Fruit fly (Drosophila melanogaster) whole organism, embryonic: ENCODE measurements around the gene Met75Cb.

Source experiments
- Bdp1 ChIP-seq: fragments of 200-800 bp; sonication (Bioruptor generic); optimal IDR thresholded peaks from 3 replicates; lab custom pipeline; 2016; ENCODE audit warnings: missing biosample characterization, missing genetic modification characterization
- CG1024 ChIP-seq: fragments of 200-800 bp; sonication (Bioruptor generic); IDR thresholded peaks from 2 replicates; pipeline ENCODE4 v1.3.6; 2022; ENCODE audit warnings: missing biosample characterization, missing genetic modification characterization
- CG10267 ChIP-seq: fragments of 200-800 bp; sonication (Bioruptor generic); optimal IDR thresholded peaks from 2 replicates; lab custom pipeline; 2018; ENCODE audit warnings: missing biosample characterization, mild to moderate bottlenecking, missing genetic modification characterization, moderate library complexity
- CG10274 ChIP-seq: fragments of 200-800 bp; sonication (Bioruptor generic); optimal IDR thresholded peaks from 3 replicates; lab custom pipeline; 2017; ENCODE audit warnings: missing biosample characterization, mild to moderate bottlenecking, missing genetic modification characterization
- CG11456 ChIP-seq: fragments of 200-800 bp; sonication (Bioruptor generic); IDR thresholded peaks from 3 replicates; pipeline ENCODE4 v1.3.6; 2022; ENCODE audit warnings: missing biosample characterization, missing genetic modification characterization
- CG12104 ChIP-seq: fragments of 200-800 bp; sonication (Bioruptor generic); optimal IDR thresholded peaks from 3 replicates; lab custom pipeline; 2016; ENCODE audit warnings: missing biosample characterization, missing genetic modification characterization
- CG12942 ChIP-seq: fragments of 200-800 bp; sonication (Bioruptor generic); optimal IDR thresholded peaks from 3 replicates; lab custom pipeline; 2016; ENCODE audit warnings: missing biosample characterization, missing genetic modification characterization
- CG14860 ChIP-seq: fragments of 200-800 bp; sonication (Bioruptor generic); IDR thresholded peaks from 3 replicates; pipeline ENCODE4 v1.3.6; 2022; ENCODE audit warnings: missing biosample characterization, missing genetic modification characterization; ENCODE audit not compliant: partially characterized antibody
- CG16815 ChIP-seq: fragments of 200-800 bp; sonication (Bioruptor generic); optimal IDR thresholded peaks from 3 replicates; lab custom pipeline; 2017; ENCODE audit warnings: missing biosample characterization, mild to moderate bottlenecking, missing genetic modification characterization
- CG17328 ChIP-seq: fragments of 200-800 bp; sonication (Bioruptor generic); IDR thresholded peaks from 2 replicates; pipeline ENCODE4 v1.3.6; 2022; ENCODE audit warnings: missing biosample characterization, missing genetic modification characterization
- CG17612 ChIP-seq: fragments of 200-800 bp; sonication (Bioruptor generic); IDR thresholded peaks from 2 replicates; pipeline ENCODE4 v1.3.6; 2022; ENCODE audit warnings: missing biosample characterization, missing genetic modification characterization
- CG2875 ChIP-seq: fragments of 200-800 bp; sonication (Bioruptor generic); optimal IDR thresholded peaks from 2 replicates; lab custom pipeline; 2017; ENCODE audit warnings: missing biosample characterization, mild to moderate bottlenecking, missing genetic modification characterization, missing genetic modification reagents
- CG30020 ChIP-seq: fragments of 200-800 bp; optimal IDR thresholded peaks from 2 replicates; lab custom pipeline; 2019; ENCODE audit warnings: missing biosample characterization, mild to moderate bottlenecking, missing genetic modification characterization, moderate library complexity
- CG30403 ChIP-seq: fragments of 200-800 bp; sonication (Bioruptor generic); optimal IDR thresholded peaks from 3 replicates; lab custom pipeline; 2016; ENCODE audit warnings: missing biosample characterization, missing genetic modification characterization
- CG31388 ChIP-seq: fragments of 200-800 bp; sonication (Bioruptor generic); optimal IDR thresholded peaks from 2 replicates; lab custom pipeline; 2016; ENCODE audit warnings: missing biosample characterization, missing genetic modification characterization
- CG32767 ChIP-seq: fragments of 200-800 bp; sonication (Bioruptor generic); IDR thresholded peaks from 2 replicates; pipeline ENCODE4 v1.3.6; 2022; ENCODE audit warnings: missing biosample characterization, missing genetic modification characterization
- CG34224 ChIP-seq: fragments of 200-800 bp; sonication (Bioruptor generic); IDR thresholded peaks from 3 replicates; pipeline ENCODE4 v1.3.6; 2022; ENCODE audit warnings: missing biosample characterization, missing genetic modification characterization; ENCODE audit not compliant: partially characterized antibody
- CG3838 ChIP-seq: fragments of 200-800 bp; sonication (Bioruptor generic); optimal IDR thresholded peaks from 3 replicates; lab custom pipeline; 2016; ENCODE audit warnings: missing biosample characterization, missing genetic modification characterization
- CG5180 ChIP-seq: fragments of 200-800 bp; sonication (Bioruptor generic); optimal IDR thresholded peaks from 3 replicates; lab custom pipeline; 2017; ENCODE audit warnings: missing biosample characterization, missing genetic modification characterization, mild to moderate bottlenecking, moderate library complexity, missing genetic modification reagents
- CG9215 ChIP-seq: fragments of 200-800 bp; sonication (Bioruptor generic); IDR thresholded peaks from 2 replicates; pipeline ENCODE4 v1.3.6; 2022; ENCODE audit warnings: missing biosample characterization, missing genetic modification characterization
- CG9727 ChIP-seq: fragments of 200-800 bp; sonication (Bioruptor generic); optimal IDR thresholded peaks from 3 replicates; lab custom pipeline; 2017; ENCODE audit warnings: missing biosample characterization, mild to moderate bottlenecking, missing genetic modification characterization
- Dfd ChIP-seq, 2 experiments: fragments of >200 bp; optimal IDR thresholded peaks; 2 replicates each; lab custom pipeline; 2017; ENCODE audit warnings: missing biosample characterization in 2 of 2, missing genetic modification characterization in 2 of 2
- Eip74EF ChIP-seq, 2 experiments: fragments of 200-800 bp in 1 of 2; fragments of >200 bp in 1 of 2; sonication (Bioruptor generic) in 1 of 2; optimal IDR thresholded peaks; 2 replicates each; lab custom pipeline; 2017 to 2019; ENCODE audit warnings: missing biosample characterization in 2 of 2, missing genetic modification characterization in 2 of 2, mild to moderate bottlenecking in 1 of 2, moderate library complexity in 1 of 2
- Mrtf ChIP-seq: fragments of 200-800 bp; sonication (Bioruptor generic); IDR thresholded peaks from 3 replicates; pipeline ENCODE4 v1.3.6; 2022; ENCODE audit warnings: missing biosample characterization, missing genetic modification characterization
- Xrp1 ChIP-seq: fragments of 200-800 bp; sonication (Bioruptor generic); IDR thresholded peaks from 2 replicates; pipeline ENCODE4 v1.3.6; 2022; ENCODE audit warnings: missing biosample characterization, missing genetic modification characterization
- az2 ChIP-seq: fragments of 200-800 bp; sonication (Bioruptor generic); optimal IDR thresholded peaks from 3 replicates; lab custom pipeline; 2016; ENCODE audit warnings: missing biosample characterization, missing genetic modification characterization
- croc ChIP-seq: fragments of 200-800 bp; sonication (Bioruptor generic); conservative IDR thresholded peaks from 3 replicates; pipeline ENCODE4 v1.3.6; 2022; ENCODE audit warnings: missing biosample characterization, missing genetic modification characterization
- crol ChIP-seq: fragments of 200-800 bp; sonication (Bioruptor generic); IDR thresholded peaks from 2 replicates; pipeline ENCODE4 v1.3.6; 2022; ENCODE audit warnings: missing biosample characterization, missing genetic modification characterization
- cwo ChIP-seq: fragments of 200-800 bp; sonication (Bioruptor generic); optimal IDR thresholded peaks from 3 replicates; lab custom pipeline; 2017; ENCODE audit warnings: missing biosample characterization, missing genetic modification characterization, mild to moderate bottlenecking, moderate library complexity, missing genetic modification reagents
- dmrt11E ChIP-seq: fragments of 200-800 bp; sonication (Bioruptor generic); optimal IDR thresholded peaks from 3 replicates; lab custom pipeline; 2018; ENCODE audit warnings: missing biosample characterization, mild to moderate bottlenecking, missing genetic modification characterization, moderate library complexity
- esg ChIP-seq: fragments of 200-800 bp; sonication (Bioruptor generic); conservative IDR thresholded peaks from 2 replicates; pipeline ENCODE4 v1.3.6; 2022; ENCODE audit warnings: missing biosample characterization, missing genetic modification characterization
- exex ChIP-seq: fragments of 200-800 bp; sonication (Bioruptor generic); optimal IDR thresholded peaks from 4 replicates; lab custom pipeline; 2018; ENCODE audit warnings: missing biosample characterization, mild to moderate bottlenecking, missing genetic modification characterization, moderate library complexity
- fru ChIP-seq: fragments of >200 bp; optimal IDR thresholded peaks from 2 replicates; lab custom pipeline; 2017
- gfzf ChIP-seq: fragments of 200-800 bp; sonication (Bioruptor generic); optimal IDR thresholded peaks from 2 replicates; lab custom pipeline; 2016; ENCODE audit warnings: missing biosample characterization, mild to moderate bottlenecking, missing genetic modification characterization, moderate library complexity
- hth ChIP-seq: fragments of >200 bp; optimal IDR thresholded peaks from 2 replicates; lab custom pipeline; 2017; ENCODE audit warnings: inconsistent platforms
- ind ChIP-seq: fragments of 200-800 bp; sonication (Bioruptor generic); optimal IDR thresholded peaks from 3 replicates; lab custom pipeline; 2016; ENCODE audit warnings: missing biosample characterization, missing genetic modification characterization
- insv ChIP-seq, 2 experiments: fragments of 200-800 bp; sonication (Bioruptor generic); optimal IDR thresholded peaks; 3 replicates each; lab custom pipeline; 2016 to 2018; ENCODE audit warnings: missing biosample characterization in 2 of 2, missing genetic modification characterization in 2 of 2
- lbe ChIP-seq: fragments of 200-800 bp; sonication (Bioruptor generic); optimal IDR thresholded peaks from 2 replicates; lab custom pipeline; 2016; ENCODE audit warnings: missing biosample characterization, mild to moderate bottlenecking, missing genetic modification characterization
- prd ChIP-seq, 3 experiments: fragments of >200 bp in 2 of 3; fragments of 200-800 bp in 1 of 3; sonication (Bioruptor generic) in 1 of 3; optimal IDR thresholded peaks in 2 of 3; IDR thresholded peaks in 1 of 3; 2 replicates in 2 of 3; 3 replicates in 1 of 3; pipeline versions ENCODE4 v1.3.6 to Lab custom; 2017 to 2022; ENCODE audit warnings: missing biosample characterization in 1 of 3, missing genetic modification characterization in 1 of 3
- repo ChIP-seq: fragments of 200-800 bp; sonication (Bioruptor generic); optimal IDR thresholded peaks from 2 replicates; lab custom pipeline; 2016; ENCODE audit warnings: missing biosample characterization, missing genetic modification characterization
- schlank ChIP-seq: fragments of 200-800 bp; sonication (Bioruptor generic); optimal IDR thresholded peaks from 2 replicates; lab custom pipeline; 2018; ENCODE audit warnings: missing biosample characterization, mild to moderate bottlenecking, missing genetic modification characterization
- sim ChIP-seq: fragments of 200-800 bp; sonication (Bioruptor generic); IDR thresholded peaks from 2 replicates; pipeline ENCODE4 v1.3.6; 2022; ENCODE audit warnings: missing biosample characterization, missing genetic modification characterization
- sisA ChIP-seq: fragments of 200-800 bp; sonication (Bioruptor generic); IDR thresholded peaks from 2 replicates; pipeline ENCODE4 v1.3.6; 2022; ENCODE audit warnings: missing biosample characterization, missing genetic modification characterization
- toy ChIP-seq: fragments of 200-800 bp; sonication (Bioruptor generic); IDR thresholded peaks from 2 replicates; pipeline ENCODE4 v1.3.6; 2022; ENCODE audit warnings: missing biosample characterization, missing genetic modification characterization
- unpg ChIP-seq: fragments of 200-800 bp; sonication (Bioruptor generic); optimal IDR thresholded peaks from 3 replicates; lab custom pipeline; 2018; ENCODE audit warnings: missing biosample characterization, mild to moderate bottlenecking, missing genetic modification characterization, moderate library complexity
- zen ChIP-seq: fragments of 200-800 bp; sonication (Bioruptor generic); optimal IDR thresholded peaks from 3 replicates; lab custom pipeline; 2018; ENCODE audit warnings: missing biosample characterization, mild to moderate bottlenecking, missing genetic modification characterization, moderate library complexity
- zfh1 ChIP-seq: fragments of 200-800 bp; sonication (Bioruptor generic); IDR thresholded peaks from 3 replicates; pipeline ENCODE4 v1.3.6; 2022; ENCODE audit warnings: missing biosample characterization, missing genetic modification characterization

Met75Cb gene

DNA sequence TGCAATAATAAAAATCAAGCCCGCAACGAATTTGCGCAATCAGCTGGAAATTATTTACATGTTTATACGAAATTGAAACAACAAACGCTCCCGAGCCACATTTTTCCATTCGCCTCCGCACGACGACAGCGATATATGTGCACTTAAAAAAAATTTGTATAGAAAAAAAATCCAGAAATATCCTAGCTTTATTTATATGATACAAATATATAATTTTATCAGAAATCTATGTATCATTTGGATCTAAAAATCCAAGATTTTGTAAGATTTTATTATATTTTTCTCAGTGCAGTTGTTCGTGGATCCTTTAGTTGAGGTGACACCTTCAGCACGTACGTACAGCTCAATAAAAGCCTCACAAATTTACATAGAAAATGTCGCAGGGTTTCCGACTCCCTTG is 38.8 kb downstream of the Met75Cb start (continued):
- no peak for TF ChIP-seq esg (GFP tag; lab: Robert Waterston, UW)
- no peak for TF ChIP-seq CG11456 (GFP tag; lab: Robert Waterston, UW)
- TF ChIP-seq Mrtf (GFP tag; lab: Robert Waterston, UW): no peak
- no peak for TF ChIP-seq crol
- peak; percentile 1 for TF ChIP-seq CG30403 (GFP tag; lab: Kevin White, UChicago)
- peak; percentile 6 for TF ChIP-seq CG16815 (GFP tag; lab: Kevin White, UChicago)
- peak; percentile 11 for TF ChIP-seq az2 (GFP tag; lab: Kevin White, UChicago)
- no peak for TF ChIP-seq fru (lab: Kevin White, UChicago)
- TF ChIP-seq CG14860 (GFP tag; lab: Robert Waterston, UW): no peak
- no peak for TF ChIP-seq CG32767 (GFP tag; lab: Robert Waterston, UW)
- TF ChIP-seq gfzf (GFP tag; lab: Kevin White, UChicago): no peak
- TF ChIP-seq schlank (tag; lab: Kevin White, UChicago): no peak
- TF ChIP-seq zen (tag; lab: Kevin White, UChicago): peak; percentile 34
- peak; percentile 5 for TF ChIP-seq CG10267 (tag; lab: Kevin White, UChicago)

DNA sequence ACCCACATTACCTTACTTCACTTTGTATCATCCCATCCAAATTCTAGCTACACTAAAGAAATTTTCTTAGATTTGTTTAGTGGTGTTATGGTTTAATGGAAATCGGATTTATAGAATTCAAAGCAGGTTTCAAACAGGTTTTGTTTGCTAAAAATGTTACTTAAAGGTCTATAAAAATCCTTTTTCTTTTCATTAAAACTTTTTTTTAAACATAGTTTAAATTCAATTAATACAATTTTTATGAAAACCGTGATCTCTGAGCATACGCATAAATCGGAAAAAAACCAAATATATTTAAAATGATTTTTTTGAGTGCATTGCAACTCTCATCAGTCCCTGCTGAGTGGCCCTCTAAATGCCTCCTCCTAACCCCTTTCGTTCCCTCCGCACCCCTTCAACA is 44.1 kb downstream of the Met75Cb start:
- TF ChIP-seq CG12942 (GFP tag; lab: Kevin White, UChicago): no peak
- no peak for TF ChIP-seq croc (GFP tag; lab: Robert Waterston, UW)
- no peak for TF ChIP-seq CG3838 (GFP tag; lab: Kevin White, UChicago)
- TF ChIP-seq dmrt11E: peak; percentile 66
- peak; percentile 11 for TF ChIP-seq CG16815 (GFP tag; lab: Kevin White, UChicago)

DNA sequence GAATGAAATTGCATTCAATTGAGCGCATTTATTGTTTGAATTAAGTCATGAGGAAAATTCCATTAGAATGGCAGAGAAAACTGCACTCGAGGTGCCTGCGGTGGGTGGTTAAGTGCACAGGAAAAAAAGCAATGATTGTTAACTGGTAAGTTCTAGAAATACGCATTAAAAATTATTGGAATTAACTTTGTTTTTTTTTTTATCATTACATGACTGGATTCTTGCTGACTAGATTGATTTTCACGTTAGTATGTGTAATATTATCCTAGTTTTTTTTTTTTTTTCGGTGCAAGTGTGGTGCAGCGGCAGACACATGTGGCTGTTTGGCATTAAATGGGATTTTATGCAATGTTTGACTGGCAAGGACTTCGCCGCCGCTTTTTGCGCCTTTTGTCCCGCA is 46.4 kb downstream of the Met75Cb start:
- TF ChIP-seq CG31388 (GFP tag; lab: Kevin White, UChicago) (no peak), dmrt11E (peak; percentile 41), Xrp1 (GFP tag; lab: Robert Waterston, UW) (peak; percentile 23; the same call in 1 of the 2 replicates), ind (GFP tag; lab: Kevin White, UChicago) (no peak), sisA (GFP tag; lab: Robert Waterston, UW) (no peak), Eip74EF (GFP tag; optimal IDR thresholded peaks at IDR 0.05; lab: Kevin White, UChicago) (no peak), CG1024 (no peak), prd (optimal IDR thresholded peaks at IDR 0.05; lab: Kevin White, UChicago) (no peak), prd (GFP tag; IDR thresholded peaks at IDR 0.05; lab: Robert Waterston, UW) (peak; percentile 30; the same call in 1 of the 3 replicates), CG2875 (GFP tag; lab: Kevin White, UChicago) (no peak), lbe (no peak), Bdp1 (no peak), CG9727 (GFP tag; lab: Kevin White, UChicago) (peak; percentile 3), repo (no peak), CG17328 (GFP tag; lab: Robert Waterston, UW) (0 out of 2 replicates have a peak, but pooled peaks have one; percentile 16), CG34224 (no peak), CG17612 (GFP tag; lab: Robert Waterston, UW) (no peak), CG10274 (GFP tag; lab: Kevin White, UChicago) (no peak), CG5180 (GFP tag; lab: Kevin White, UChicago) (no peak), CG30020 (tag; lab: Kevin White, UChicago) (no peak), exex (no peak), CG12104 (GFP tag; lab: Kevin White, UChicago) (no peak), cwo (GFP tag; lab: Kevin White, UChicago) (no peak), toy (GFP tag; lab: Robert Waterston, UW) (no peak), hth (no peak), CG14860 (GFP tag; lab: Robert Waterston, UW) (no peak), CG12942 (GFP tag; lab: Kevin White, UChicago) (no peak), sim (GFP tag; lab: Robert Waterston, UW) (no peak), unpg (GFP tag; lab: Kevin White, UChicago) (no peak), Dfd (GFP tag; optimal IDR thresholded peaks at IDR 0.05; lab: Kevin White, UChicago) (no peak), zfh1 (GFP tag; lab: Robert Waterston, UW) (peak; percentile 55; the same call in 2 of the 3 replicates), insv (GFP tag; optimal IDR thresholded peaks at IDR 0.05; lab: Kevin White, UChicago) (no peak), CG9215 (no peak)
